Worm (Caenorhabditis elegans) whole organism, L3 larva: Measurements from ENCODE around the gene tcl-2.

ENCODE experiments used
- R02D3.7 ChIP-seq: fragments of 150-350 bp; optimal IDR thresholded peaks from 2 replicates; lab custom pipeline; 2014; ENCODE audit warnings: missing biosample characterization, missing genetic modification characterization
- ZK546.5 ChIP-seq: sonication (generic microtip); optimal IDR thresholded peaks from 2 replicates; lab custom pipeline; 2017; ENCODE audit warnings: missing biosample characterization, missing genetic modification characterization
- aly-2 ChIP-seq: fragments of 150-350 bp; optimal IDR thresholded peaks from 2 replicates; lab custom pipeline; 2014; ENCODE audit warnings: missing biosample characterization, missing genetic modification characterization
- ceh-16 ChIP-seq: sonication (generic microtip); optimal IDR thresholded peaks from 2 replicates; lab custom pipeline; 2017; ENCODE audit warnings: missing biosample characterization, missing genetic modification characterization
- ceh-28 ChIP-seq: fragments of 150-350 bp; optimal IDR thresholded peaks from 2 replicates; lab custom pipeline; 2014; ENCODE audit warnings: missing biosample characterization, missing genetic modification reagents, missing genetic modification characterization
- ceh-82 ChIP-seq: fragments of 150-350 bp; optimal IDR thresholded peaks from 2 replicates; lab custom pipeline; 2014; ENCODE audit warnings: missing biosample characterization, missing genetic modification characterization
- daf-12 ChIP-seq: fragments of 150-350 bp; optimal IDR thresholded peaks from 2 replicates; lab custom pipeline; 2014; ENCODE audit warnings: missing biosample characterization, missing genetic modification reagents, missing genetic modification characterization
- elt-3 ChIP-seq, 3 experiments: fragments of 150-350 bp in 1 of 3; sonication (generic microtip) in 2 of 3; optimal IDR thresholded peaks; 2 replicates in 2 of 3; 4 replicates in 1 of 3; lab custom pipeline; 2014 to 2017; ENCODE audit warnings: missing biosample characterization in 3 of 3, missing genetic modification characterization in 3 of 3
- eor-1 ChIP-seq, 2 experiments: fragments of 150-350 bp; optimal IDR thresholded peaks; 2 replicates each; lab custom pipeline; 2014 to 2018; ENCODE audit warnings: missing biosample characterization in 2 of 2, missing genetic modification characterization in 2 of 2
- fkh-10 ChIP-seq: sonication (generic microtip); optimal IDR thresholded peaks from 2 replicates; lab custom pipeline; 2017; ENCODE audit warnings: missing biosample characterization, missing genetic modification reagents, missing genetic modification characterization
- fos-1 ChIP-seq: fragments of 150-350 bp; optimal IDR thresholded peaks from 2 replicates; lab custom pipeline; 2014; ENCODE audit warnings: missing biosample characterization, missing genetic modification characterization
- hmg-11 ChIP-seq: sonication (generic microtip); optimal IDR thresholded peaks from 2 replicates; lab custom pipeline; 2016; ENCODE audit warnings: missing genetic modification characterization, missing compliant biosample characterization
- lin-15B ChIP-seq: fragments of 150-350 bp; optimal IDR thresholded peaks from 2 replicates; lab custom pipeline; 2014; ENCODE audit warnings: missing biosample characterization, missing genetic modification characterization
- lin-39 ChIP-seq: fragments of 150-350 bp; optimal IDR thresholded peaks from 2 replicates; lab custom pipeline; 2018; ENCODE audit warnings: missing biosample characterization, missing genetic modification reagents, missing genetic modification characterization
- lsy-12 ChIP-seq: sonication (generic microtip); optimal IDR thresholded peaks from 2 replicates; lab custom pipeline; 2016; ENCODE audit warnings: mild to moderate bottlenecking, missing genetic modification characterization, missing compliant biosample characterization
- mdl-1 ChIP-seq: fragments of 150-350 bp; optimal IDR thresholded peaks from 2 replicates; lab custom pipeline; 2014; ENCODE audit warnings: missing biosample characterization, missing genetic modification characterization
- nfya-1 ChIP-seq: sonication (generic microtip); optimal IDR thresholded peaks from 2 replicates; lab custom pipeline; 2017; ENCODE audit warnings: missing genetic modification characterization, mild to moderate bottlenecking, missing compliant biosample characterization, antibody characterized with exemption, moderate library complexity; ENCODE audit not compliant: insufficient read depth
- nhr-11 ChIP-seq: fragments of 150-350 bp; optimal IDR thresholded peaks from 2 replicates; lab custom pipeline; 2014; ENCODE audit warnings: missing biosample characterization, missing genetic modification characterization
- nhr-12 ChIP-seq: fragments of 150-350 bp; optimal IDR thresholded peaks from 2 replicates; lab custom pipeline; 2014; ENCODE audit warnings: missing biosample characterization, missing genetic modification characterization
- nhr-23 ChIP-seq: fragments of 150-350 bp; optimal IDR thresholded peaks from 2 replicates; lab custom pipeline; 2014; ENCODE audit warnings: missing biosample characterization, missing genetic modification reagents, missing genetic modification characterization
- nhr-237 ChIP-seq: fragments of 150-350 bp; optimal IDR thresholded peaks from 2 replicates; lab custom pipeline; 2014; ENCODE audit warnings: missing biosample characterization, missing genetic modification characterization
- nhr-25 ChIP-seq: sonication (generic microtip); optimal IDR thresholded peaks from 2 replicates; lab custom pipeline; 2017; ENCODE audit warnings: missing biosample characterization, missing genetic modification characterization
- nhr-28 ChIP-seq: fragments of 150-350 bp; optimal IDR thresholded peaks from 2 replicates; lab custom pipeline; 2014; ENCODE audit warnings: missing biosample characterization, missing genetic modification characterization
- nhr-43 ChIP-seq: sonication (generic microtip); optimal IDR thresholded peaks from 2 replicates; lab custom pipeline; 2016; ENCODE audit warnings: mild to moderate bottlenecking, missing genetic modification characterization, missing compliant biosample characterization; ENCODE audit not compliant: poor library complexity, severe bottlenecking
- nhr-67 ChIP-seq: fragments of 150-350 bp; optimal IDR thresholded peaks from 2 replicates; lab custom pipeline; 2014; ENCODE audit warnings: missing biosample characterization, missing genetic modification characterization
- nhr-76 ChIP-seq: fragments of 150-350 bp; sonication (generic microtip); optimal IDR thresholded peaks from 5 replicates; lab custom pipeline; 2014; ENCODE audit warnings: missing biosample characterization, missing genetic modification characterization
- nhr-77 ChIP-seq: fragments of 150-350 bp; optimal IDR thresholded peaks from 2 replicates; lab custom pipeline; 2014; ENCODE audit warnings: missing biosample characterization, missing genetic modification characterization
- pha-4 ChIP-seq: fragments of 150-350 bp; optimal IDR thresholded peaks from 2 replicates; lab custom pipeline; 2014; ENCODE audit warnings: missing biosample characterization, missing genetic modification reagents, missing genetic modification characterization
- pqm-1 ChIP-seq: fragments of 150-350 bp; optimal IDR thresholded peaks from 2 replicates; lab custom pipeline; 2017; ENCODE audit warnings: missing biosample characterization, missing genetic modification characterization, inconsistent platforms
- sea-2 ChIP-seq: fragments of 150-350 bp; sonication (generic microtip); optimal IDR thresholded peaks from 4 replicates; lab custom pipeline; 2014; ENCODE audit warnings: missing biosample characterization, missing genetic modification reagents, missing genetic modification characterization
- skn-1 ChIP-seq: fragments of 150-350 bp; optimal IDR thresholded peaks from 2 replicates; lab custom pipeline; 2014; ENCODE audit warnings: missing biosample characterization, missing genetic modification characterization
- snpc-4 ChIP-seq: fragments of 150-350 bp; optimal IDR thresholded peaks from 2 replicates; lab custom pipeline; 2014; ENCODE audit warnings: missing biosample characterization, missing genetic modification characterization
- tbx-2 ChIP-seq: sonication (generic microtip); optimal IDR thresholded peaks from 2 replicates; lab custom pipeline; 2016; ENCODE audit warnings: mild to moderate bottlenecking, missing genetic modification characterization, missing compliant biosample characterization
- unc-39 ChIP-seq: sonication (generic microtip); optimal IDR thresholded peaks from 4 replicates; lab custom pipeline; 2017; ENCODE audit warnings: missing biosample characterization, missing genetic modification characterization
- unc-62 ChIP-seq: fragments of 150-350 bp; sonication (generic microtip); optimal IDR thresholded peaks from 4 replicates; lab custom pipeline; 2014; ENCODE audit warnings: missing biosample characterization, missing genetic modification reagents, missing genetic modification characterization
- zag-1 ChIP-seq: fragments of 150-350 bp; optimal IDR thresholded peaks from 2 replicates; lab custom pipeline; 2014; ENCODE audit warnings: missing biosample characterization, missing genetic modification characterization

tcl-2 gene

ce11 chrIV:178696-179095 lies at the start of gene tcl-2:
TSS of gene tcl-2 (plus strand) at chrIV:179083.
- TF ChIP-seq lin-15B (tag; lab: Kevin White, UChicago) (no peak), nhr-43 (tag; lab: Kevin White, UChicago) (no peak), elt-3 (tag; optimal IDR thresholded peaks at IDR 0.05; lab: Kevin White, UChicago) (no peak), sea-2 (GFP tag; lab: Kevin White, UChicago) (no peak), ZK546.5 (tag; lab: Kevin White, UChicago) (no peak)

- TF ChIP-seq pha-4 (tag; lab: Kevin White, UChicago) (peak; percentile 72), nhr-77 (tag; lab: Kevin White, UChicago) (no peak), nfya-1 (tag; lab: Kevin White, UChicago) (peak; percentile 33), nhr-237 (no peak), sea-2 (GFP tag; lab: Kevin White, UChicago) (no peak), hmg-11 (peak; percentile 12), skn-1 (tag; lab: Kevin White, UChicago) (no peak), nhr-67 (tag; lab: Kevin White, UChicago) (no peak), nhr-43 (tag; lab: Kevin White, UChicago) (no peak)
Measured at ce11 chrIV:130150-130549, 48.7 kb upstream of the tcl-2 start.

- peak; percentile 85 for TF ChIP-seq fkh-10 (GFP tag; lab: Kevin White, UChicago)
- no peak for TF ChIP-seq nhr-25
- TF ChIP-seq pqm-1 (tag; lab: Kevin White, UChicago) = peak; percentile 14
- no peak for TF ChIP-seq eor-1 (tag; optimal IDR thresholded peaks at IDR 0.05; lab: Kevin White, UChicago)
- peak; percentile 35 for TF ChIP-seq lin-39 (tag; lab: Kevin White, UChicago)
- TF ChIP-seq hmg-11 = peak; percentile 62
- TF ChIP-seq nfya-1 (tag; lab: Kevin White, UChicago) = peak; percentile 57
- peak; percentile 7 for TF ChIP-seq snpc-4 (tag; lab: Kevin White, UChicago)
- TF ChIP-seq unc-39 (tag; lab: Kevin White, UChicago) = no peak
- peak; percentile 26 for TF ChIP-seq mdl-1 (tag; lab: Kevin White, UChicago)
- TF ChIP-seq ceh-82 = no peak
Measured at ce11 chrIV:132095-132494, 46.8 kb upstream of the tcl-2 start, which contains the start of gene daf-1. TSS of gene daf-1 (plus strand) at chrIV:132416.

- TF ChIP-seq nhr-28 (tag; lab: Kevin White, UChicago) (no peak), daf-12 (no peak), nhr-43 (tag; lab: Kevin White, UChicago) (no peak), nhr-23 (no peak), ceh-16 (tag; lab: Kevin White, UChicago) (no peak), eor-1 (tag; optimal IDR thresholded peaks at IDR 0.05; lab: Kevin White, UChicago) (no peak), unc-62 (GFP tag; lab: Kevin White, UChicago) (no peak), nhr-67 (tag; lab: Kevin White, UChicago) (no peak), mdl-1 (tag; lab: Kevin White, UChicago) (no peak), fos-1 (tag; lab: Kevin White, UChicago) (no peak), nhr-12 (tag; lab: Kevin White, UChicago) (no peak), fkh-10 (GFP tag; lab: Kevin White, UChicago) (no peak), unc-39 (tag; lab: Kevin White, UChicago) (no peak)
Measured at ce11 chrIV:133968-134367, 44.9 kb upstream of the tcl-2 start.

- TF ChIP-seq tbx-2 (tag; lab: Kevin White, UChicago) (no peak), lsy-12 (tag; lab: Kevin White, UChicago) (no peak), nhr-11 (tag; lab: Kevin White, UChicago) (no peak), unc-39 (tag; lab: Kevin White, UChicago) (no peak), nhr-43 (tag; lab: Kevin White, UChicago) (no peak), ceh-28 (no peak), R02D3.7 (tag; lab: Kevin White, UChicago) (no peak), aly-2 (tag; lab: Kevin White, UChicago) (no peak), nhr-76 (no peak), sea-2 (GFP tag; lab: Kevin White, UChicago) (no peak), ZK546.5 (tag; lab: Kevin White, UChicago) (no peak), zag-1 (no peak)
Measured at ce11 chrIV:139652-140051, 39.2 kb upstream of the tcl-2 start.
